Fruit fly (Drosophila melanogaster) whole organism, embryonic: Measurements from ENCODE around the gene CG44261.

Source experiments
- Ada2b ChIP-seq: fragments of 200-800 bp; sonication (Bioruptor generic); IDR thresholded peaks from 2 replicates; pipeline ENCODE4 v1.3.6; 2022; ENCODE audit warnings: missing biosample characterization, missing genetic modification characterization
- Blimp-1 ChIP-seq: fragments of 200-800 bp; sonication (Bioruptor generic); optimal IDR thresholded peaks from 3 replicates; lab custom pipeline; 2018; ENCODE audit warnings: missing biosample characterization, missing genetic modification characterization, mild to moderate bottlenecking, moderate library complexity, missing genetic modification reagents
- Bteb2 ChIP-seq: fragments of 200-800 bp; sonication (Bioruptor generic); optimal IDR thresholded peaks from 2 replicates; lab custom pipeline; 2016; ENCODE audit warnings: missing biosample characterization, missing genetic modification characterization
- CG10321 ChIP-seq: fragments of 200-800 bp; sonication (Bioruptor generic); IDR thresholded peaks from 2 replicates; pipeline ENCODE4 v1.3.6; 2022; ENCODE audit warnings: missing biosample characterization, missing genetic modification characterization
- CG10959 ChIP-seq: fragments of 200-800 bp; sonication (Bioruptor generic); IDR thresholded peaks from 2 replicates; pipeline ENCODE4 v1.3.6; 2022; ENCODE audit warnings: missing biosample characterization, missing genetic modification characterization
- CG11695 ChIP-seq: fragments of 200-800 bp; sonication (Bioruptor generic); IDR thresholded peaks from 3 replicates; pipeline ENCODE4 v1.3.6; 2022; ENCODE audit warnings: missing biosample characterization, missing genetic modification characterization
- CG15011 ChIP-seq: fragments of 200-800 bp; sonication (Bioruptor generic); optimal IDR thresholded peaks from 3 replicates; lab custom pipeline; 2018; ENCODE audit warnings: missing biosample characterization, mild to moderate bottlenecking, missing genetic modification characterization
- CG15479 ChIP-seq: fragments of 200-800 bp; sonication (Bioruptor generic); optimal IDR thresholded peaks from 3 replicates; lab custom pipeline; 2019; ENCODE audit warnings: missing biosample characterization, mild to moderate bottlenecking, missing genetic modification characterization, moderate library complexity
- CG16815 ChIP-seq: fragments of 200-800 bp; sonication (Bioruptor generic); optimal IDR thresholded peaks from 3 replicates; lab custom pipeline; 2017; ENCODE audit warnings: missing biosample characterization, mild to moderate bottlenecking, missing genetic modification characterization
- CG17912 ChIP-seq: fragments of 200-800 bp; sonication (Bioruptor generic); optimal IDR thresholded peaks from 2 replicates; lab custom pipeline; 2018; ENCODE audit warnings: missing biosample characterization, mild to moderate bottlenecking, missing genetic modification characterization
- CG30403 ChIP-seq: fragments of 200-800 bp; sonication (Bioruptor generic); optimal IDR thresholded peaks from 3 replicates; lab custom pipeline; 2016; ENCODE audit warnings: missing biosample characterization, missing genetic modification characterization
- CG30431 ChIP-seq: fragments of 200-800 bp; sonication (Bioruptor generic); optimal IDR thresholded peaks from 2 replicates; lab custom pipeline; 2017; ENCODE audit warnings: missing biosample characterization, missing genetic modification characterization
- CG33213 ChIP-seq: fragments of 200-800 bp; sonication (Bioruptor generic); optimal IDR thresholded peaks from 3 replicates; lab custom pipeline; 2016; ENCODE audit warnings: missing biosample characterization, missing genetic modification characterization
- CG4820 ChIP-seq: fragments of 200-800 bp; sonication (Bioruptor generic); optimal IDR thresholded peaks from 3 replicates; lab custom pipeline; 2016; ENCODE audit warnings: missing biosample characterization, missing genetic modification characterization
- CG5180 ChIP-seq: fragments of 200-800 bp; sonication (Bioruptor generic); optimal IDR thresholded peaks from 3 replicates; lab custom pipeline; 2017; ENCODE audit warnings: missing biosample characterization, missing genetic modification characterization, mild to moderate bottlenecking, moderate library complexity, missing genetic modification reagents
- CG5245 ChIP-seq: fragments of 200-800 bp; sonication (Bioruptor generic); optimal IDR thresholded peaks from 3 replicates; lab custom pipeline; 2016; ENCODE audit warnings: missing biosample characterization, missing genetic modification characterization
- CG6254 ChIP-seq: fragments of 200-800 bp; sonication (Bioruptor generic); optimal IDR thresholded peaks from 3 replicates; lab custom pipeline; 2017; ENCODE audit warnings: mild to moderate bottlenecking, missing biosample characterization, missing genetic modification reagents, missing genetic modification characterization
- CG7928 ChIP-seq: fragments of 200-800 bp; sonication (Bioruptor generic); optimal IDR thresholded peaks from 2 replicates; lab custom pipeline; 2017; ENCODE audit warnings: missing biosample characterization, mild to moderate bottlenecking, missing genetic modification characterization
- CG9215 ChIP-seq: fragments of 200-800 bp; sonication (Bioruptor generic); IDR thresholded peaks from 2 replicates; pipeline ENCODE4 v1.3.6; 2022; ENCODE audit warnings: missing biosample characterization, missing genetic modification characterization
- CG9876 ChIP-seq: fragments of 200-800 bp; sonication (Bioruptor generic); optimal IDR thresholded peaks from 2 replicates; lab custom pipeline; 2016; ENCODE audit warnings: missing biosample characterization, missing genetic modification characterization
- CHES-1-like ChIP-seq: fragments of 200-800 bp; sonication (Bioruptor generic); optimal IDR thresholded peaks from 2 replicates; lab custom pipeline; 2016; ENCODE audit warnings: missing biosample characterization, missing genetic modification characterization
- D19B ChIP-seq: fragments of 200-800 bp; sonication (Bioruptor generic); optimal IDR thresholded peaks from 2 replicates; lab custom pipeline; 2017; ENCODE audit warnings: missing biosample characterization, mild to moderate bottlenecking, missing genetic modification characterization
- Dfd ChIP-seq, 2 experiments: fragments of >200 bp; optimal IDR thresholded peaks; 2 replicates each; lab custom pipeline; 2017; ENCODE audit warnings: missing biosample characterization in 2 of 2, missing genetic modification characterization in 2 of 2
- Dll ChIP-seq: fragments of 200-800 bp; sonication (Bioruptor generic); IDR thresholded peaks from 4 replicates; pipeline ENCODE4 v1.3.6; 2022; ENCODE audit warnings: missing biosample characterization, missing genetic modification characterization; ENCODE audit not compliant: partially characterized antibody
- Dp ChIP-seq: fragments of 200-800 bp; sonication (Bioruptor generic); optimal IDR thresholded peaks from 2 replicates; lab custom pipeline; 2018; ENCODE audit warnings: missing biosample characterization, mild to moderate bottlenecking, missing genetic modification characterization, moderate library complexity
- Ets65A ChIP-seq: fragments of 200-800 bp; sonication (Bioruptor generic); peaks from one replicate; lab custom pipeline; 2016; ENCODE audit warnings: missing biosample characterization, missing genetic modification characterization
- Gsc ChIP-seq: fragments of 200-800 bp; sonication (Bioruptor generic); IDR thresholded peaks from 2 replicates; pipeline ENCODE4 v1.3.6; 2022; ENCODE audit warnings: missing biosample characterization, missing genetic modification characterization
- Hr39 ChIP-seq: fragments of >200 bp; optimal IDR thresholded peaks from 2 replicates; lab custom pipeline; 2017
- Lhr ChIP-seq: fragments of 200-800 bp; sonication (Bioruptor generic); optimal IDR thresholded peaks from 3 replicates; lab custom pipeline; 2017; ENCODE audit warnings: mild to moderate bottlenecking, missing biosample characterization, missing genetic modification reagents, missing genetic modification characterization
- NC2α ChIP-seq: fragments of 200-800 bp; sonication (Bioruptor generic); optimal IDR thresholded peaks from 2 replicates; lab custom pipeline; 2016; ENCODE audit warnings: missing biosample characterization, missing genetic modification characterization
- NFAT ChIP-seq: fragments of 200-800 bp; sonication (Bioruptor generic); IDR thresholded peaks from 2 replicates; pipeline ENCODE4 v1.3.6; 2022; ENCODE audit warnings: missing biosample characterization, missing genetic modification characterization
- Tbp ChIP-seq: fragments of >200 bp; optimal IDR thresholded peaks from 2 replicates; lab custom pipeline; 2018; ENCODE audit warnings: missing biosample characterization, missing genetic modification characterization
- Usf ChIP-seq: fragments of 200-800 bp; sonication (Bioruptor generic); optimal IDR thresholded peaks from 2 replicates; lab custom pipeline; 2017; ENCODE audit warnings: missing genotype, missing biosample characterization, missing genetic modification characterization
- ac ChIP-seq: fragments of 200-800 bp; sonication (Bioruptor generic); optimal IDR thresholded peaks from 3 replicates; lab custom pipeline; 2017; ENCODE audit warnings: missing biosample characterization, mild to moderate bottlenecking, missing genetic modification characterization
- amos ChIP-seq: fragments of 200-800 bp; sonication (Bioruptor generic); IDR thresholded peaks from 2 replicates; pipeline ENCODE4 v1.3.6; 2022; ENCODE audit warnings: missing biosample characterization, missing genetic modification characterization; ENCODE audit not compliant: partially characterized antibody
- ara ChIP-seq: fragments of 200-800 bp; sonication (Bioruptor generic); IDR thresholded peaks from 2 replicates; pipeline ENCODE4 v1.3.6; 2022; ENCODE audit warnings: missing biosample characterization, missing genetic modification characterization
- bab2 ChIP-seq: fragments of 200-800 bp; sonication (Bioruptor generic); optimal IDR thresholded peaks from 2 replicates; lab custom pipeline; 2016; ENCODE audit warnings: missing biosample characterization, missing genetic modification characterization
- btn ChIP-seq: fragments of 200-800 bp; sonication (Bioruptor generic); optimal IDR thresholded peaks from 2 replicates; lab custom pipeline; 2016; ENCODE audit warnings: missing biosample characterization, missing genetic modification characterization
- caup ChIP-seq: fragments of 200-800 bp; sonication (Bioruptor generic); optimal IDR thresholded peaks from 3 replicates; lab custom pipeline; 2017; ENCODE audit warnings: missing biosample characterization, mild to moderate bottlenecking, missing genetic modification characterization, moderate library complexity; ENCODE audit not compliant: severe bottlenecking
- gfzf ChIP-seq: fragments of 200-800 bp; sonication (Bioruptor generic); optimal IDR thresholded peaks from 2 replicates; lab custom pipeline; 2016; ENCODE audit warnings: missing biosample characterization, mild to moderate bottlenecking, missing genetic modification characterization, moderate library complexity
- her ChIP-seq: fragments of 200-800 bp; sonication (Bioruptor generic); optimal IDR thresholded peaks from 2 replicates; lab custom pipeline; 2016; ENCODE audit warnings: missing biosample characterization, missing genetic modification characterization
- jing ChIP-seq: fragments of 200-800 bp; sonication (Bioruptor generic); optimal IDR thresholded peaks from 2 replicates; lab custom pipeline; 2018; ENCODE audit warnings: missing biosample characterization, mild to moderate bottlenecking, missing genetic modification characterization
- jumu ChIP-seq: fragments of 200-800 bp; sonication (Bioruptor generic); optimal IDR thresholded peaks from 3 replicates; lab custom pipeline; 2016; ENCODE audit warnings: missing biosample characterization, missing genetic modification characterization
- kni ChIP-seq: fragments of 200-800 bp; sonication (Bioruptor generic); optimal IDR thresholded peaks from 3 replicates; lab custom pipeline; 2017; ENCODE audit warnings: mild to moderate bottlenecking, missing biosample characterization, missing genetic modification reagents, missing genetic modification characterization
- lilli ChIP-seq: fragments of 200-800 bp; sonication (Bioruptor generic); optimal IDR thresholded peaks from 3 replicates; lab custom pipeline; 2016; ENCODE audit warnings: missing biosample characterization, missing genetic modification characterization
- lov ChIP-seq, 2 experiments: fragments of 200-800 bp in 1 of 2; fragments of >200 bp in 1 of 2; sonication (Bioruptor generic) in 1 of 2; IDR thresholded peaks in 1 of 2; optimal IDR thresholded peaks in 1 of 2; 2 replicates in 1 of 2; 3 replicates in 1 of 2; pipeline versions ENCODE4 v1.3.6 to Lab custom; 2017 to 2022; ENCODE audit warnings: missing biosample characterization in 1 of 2, missing genetic modification characterization in 1 of 2
- otp ChIP-seq: fragments of 200-800 bp; sonication (Bioruptor generic); IDR thresholded peaks from 3 replicates; pipeline ENCODE4, ENCODE4 v1.3.6; 2022; ENCODE audit warnings: missing biosample characterization, missing genetic modification characterization
- rib ChIP-seq: fragments of 200-800 bp; sonication (Bioruptor generic); IDR thresholded peaks from 2 replicates; pipeline ENCODE4 v1.3.6; 2022; ENCODE audit warnings: missing biosample characterization, missing genetic modification characterization
- sc ChIP-seq, 3 experiments: fragments of >200 bp in 2 of 3; fragments of 200-800 bp in 1 of 3; sonication (Bioruptor generic) in 1 of 3; optimal IDR thresholded peaks; 2 replicates in 2 of 3; 3 replicates in 1 of 3; lab custom pipeline; 2017; ENCODE audit warnings: mild to moderate bottlenecking in 1 of 3, missing biosample characterization in 1 of 3, missing genetic modification characterization in 1 of 3, missing genetic modification reagents in 1 of 3
- sens ChIP-seq: fragments of 200-800 bp; sonication (Bioruptor generic); peaks from one replicate; lab custom pipeline; 2016; ENCODE audit warnings: missing biosample characterization, missing genetic modification characterization
- vvl ChIP-seq: fragments of 200-800 bp; sonication (Bioruptor generic); IDR thresholded peaks from 2 replicates; pipeline ENCODE4 v1.3.6; 2022; ENCODE audit warnings: missing biosample characterization, missing genetic modification characterization

Gene CG44261

DNA sequence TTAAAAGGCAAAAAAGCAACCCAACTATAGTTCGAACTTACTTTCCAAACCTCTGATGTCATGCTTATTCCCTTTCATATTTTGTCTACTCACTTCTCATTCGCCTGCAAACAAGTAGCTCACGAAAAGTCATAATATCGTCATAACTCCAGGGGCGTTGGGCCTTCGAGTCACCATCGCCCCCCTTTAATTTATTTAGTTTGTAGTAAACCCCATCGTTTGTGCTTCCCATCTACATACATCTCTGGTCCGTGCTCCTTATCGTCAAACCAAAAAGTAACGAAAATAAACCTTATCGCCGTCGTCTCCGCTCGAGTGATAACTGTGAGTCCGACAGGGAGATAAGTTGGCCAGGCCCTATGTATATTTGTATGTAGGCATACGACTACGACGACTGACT, 21.0 kb upstream of the CG44261 start (continued):
- no peak for TF ChIP-seq ac
- TF ChIP-seq amos (GFP tag; lab: Robert Waterston, UW): no peak
- peak; percentile 55 for TF ChIP-seq bab2 (GFP tag; lab: Kevin White, UChicago)
- TF ChIP-seq NC2α (GFP tag; lab: Kevin White, UChicago): no peak
- TF ChIP-seq Dll (GFP tag; lab: Robert Waterston, UW): no peak
- TF ChIP-seq Blimp-1: peak; percentile 60
- TF ChIP-seq lov (optimal IDR thresholded peaks at IDR 0.05; lab: Kevin White, UChicago): no peak
- no peak for TF ChIP-seq lov (GFP tag; IDR thresholded peaks at IDR 0.05; lab: Robert Waterston, UW)
- TF ChIP-seq lilli (GFP tag; lab: Kevin White, UChicago): peak; percentile 86
- no peak for TF ChIP-seq sc (optimal IDR thresholded peaks at IDR 0.05; lab: Kevin White, UChicago)
- TF ChIP-seq sc (GFP tag; optimal IDR thresholded peaks at IDR 0.05; lab: Kevin White, UChicago): no peak
- no peak for TF ChIP-seq Hr39 (lab: Kevin White, UChicago)
- peak; percentile 62 for TF ChIP-seq vvl
- TF ChIP-seq kni (GFP tag; lab: Kevin White, UChicago): no peak
- TF ChIP-seq sens (GFP tag; lab: Kevin White, UChicago): peak; percentile 90
- TF ChIP-seq CG5245 (GFP tag; lab: Kevin White, UChicago): peak; percentile 31
- TF ChIP-seq ara: peak; percentile 43
- peak; percentile 71 for TF ChIP-seq CG17912 (GFP tag; lab: Kevin White, UChicago)
- TF ChIP-seq caup: peak; percentile 79
- peak; percentile 35 for TF ChIP-seq CG16815 (GFP tag; lab: Kevin White, UChicago)
- peak; percentile 78 for TF ChIP-seq NFAT (GFP tag; lab: Robert Waterston, UW)
- no peak for TF ChIP-seq CG7928 (GFP tag; lab: Kevin White, UChicago)
- TF ChIP-seq CG9876: no peak
- TF ChIP-seq Ets65A (GFP tag; lab: Kevin White, UChicago): peak; percentile 87
- peak; percentile 60 for TF ChIP-seq her (GFP tag; lab: Kevin White, UChicago)
- no peak for TF ChIP-seq btn (GFP tag; lab: Kevin White, UChicago)
- TF ChIP-seq CG30431 (GFP tag; lab: Kevin White, UChicago): no peak
- TF ChIP-seq Dp: no peak
- 0 out of 2 replicates have a peak, but pooled peaks have one; percentile 42 for TF ChIP-seq rib
- peak; percentile 40 for TF ChIP-seq CG30403 (GFP tag; lab: Kevin White, UChicago)
- peak; percentile 57 for TF ChIP-seq Usf (GFP tag; lab: Kevin White, UChicago)
- TF ChIP-seq CG15479 (GFP tag; lab: Kevin White, UChicago): no peak
- peak; percentile 44 for TF ChIP-seq CG5180 (GFP tag; lab: Kevin White, UChicago)
- TF ChIP-seq Lhr (GFP tag; lab: Kevin White, UChicago): no peak
- TF ChIP-seq Dfd (GFP tag; optimal IDR thresholded peaks at IDR 0.05; lab: Kevin White, UChicago): no peak
- peak; percentile 61 for TF ChIP-seq CG15011
- TF ChIP-seq CG6254 (GFP tag; lab: Kevin White, UChicago): peak; percentile 23
- no peak; the same call in 1 of the 2 replicates for TF ChIP-seq CG9215 (GFP tag; lab: Robert Waterston, UW)
- no peak for TF ChIP-seq CG10321 (GFP tag; lab: Robert Waterston, UW)
- TF ChIP-seq Tbp (GFP tag; lab: Kevin White, UChicago): no peak
- no peak for TF ChIP-seq jing
- no peak for TF ChIP-seq gfzf (GFP tag; lab: Kevin White, UChicago)
- TF ChIP-seq Bteb2 (GFP tag; lab: Kevin White, UChicago): peak; percentile 58
- peak; percentile 52 for TF ChIP-seq D19B (GFP tag; lab: Kevin White, UChicago)
- peak; percentile 62; the same call in 1 of the 3 replicates for TF ChIP-seq otp (GFP tag; lab: Robert Waterston, UW)
- TF ChIP-seq CG11695 (GFP tag; lab: Robert Waterston, UW): no peak
- peak; percentile 66 for TF ChIP-seq Ada2b (GFP tag; lab: Robert Waterston, UW)
- TF ChIP-seq CG33213: peak; percentile 13
- TF ChIP-seq CG10959 (GFP tag; lab: Robert Waterston, UW): no peak
- no peak for TF ChIP-seq Gsc
- TF ChIP-seq CG4820 (GFP tag; lab: Kevin White, UChicago): peak; percentile 16
- TF ChIP-seq CHES-1-like: peak; percentile 76
- peak; percentile 34 for TF ChIP-seq jumu
